Fruit fly (Drosophila melanogaster) whole organism, embryonic: Measurements from ENCODE around the gene Cog2.

ENCODE experiments used
- B-H2 ChIP-seq: fragments of 200-800 bp; sonication (Bioruptor generic); optimal IDR thresholded peaks from 2 replicates; lab custom pipeline; 2018; ENCODE audit warnings: missing biosample characterization, mild to moderate bottlenecking, missing genetic modification characterization
- CG10147 ChIP-seq: fragments of 200-800 bp; sonication (Bioruptor generic); optimal IDR thresholded peaks from 2 replicates; lab custom pipeline; 2019; ENCODE audit warnings: missing biosample characterization, mild to moderate bottlenecking, missing genetic modification characterization, moderate library complexity
- CG11093 ChIP-seq: fragments of 200-800 bp; sonication (Bioruptor generic); IDR thresholded peaks from 3 replicates; pipeline ENCODE4 v1.3.6; 2022; ENCODE audit warnings: missing biosample characterization, missing genetic modification characterization
- CG13287 ChIP-seq: fragments of 200-800 bp; sonication (Bioruptor generic); IDR thresholded peaks from 2 replicates; pipeline ENCODE4 v1.3.6; 2022; ENCODE audit warnings: missing biosample characterization, missing genetic modification characterization; ENCODE audit not compliant: partially characterized antibody
- CG13894 ChIP-seq: fragments of 200-800 bp; sonication (Bioruptor generic); optimal IDR thresholded peaks from 3 replicates; lab custom pipeline; 2018; ENCODE audit warnings: missing biosample characterization, mild to moderate bottlenecking, missing genetic modification characterization, moderate library complexity
- CG14710 ChIP-seq: fragments of 200-800 bp; sonication (Bioruptor generic); optimal IDR thresholded peaks from 3 replicates; lab custom pipeline; 2019; ENCODE audit warnings: missing biosample characterization, mild to moderate bottlenecking, missing genetic modification characterization, moderate library complexity
- CG1603 ChIP-seq: fragments of 200-800 bp; sonication (Bioruptor generic); optimal IDR thresholded peaks from 2 replicates; lab custom pipeline; 2019; ENCODE audit warnings: missing biosample characterization, mild to moderate bottlenecking, missing genetic modification characterization, moderate library complexity
- CG16813 ChIP-seq: fragments of 200-800 bp; sonication (Bioruptor generic); IDR thresholded peaks from 3 replicates; pipeline ENCODE4 v1.3.6; 2022; ENCODE audit warnings: missing biosample characterization, missing genetic modification characterization; ENCODE audit not compliant: partially characterized antibody
- CG17186 ChIP-seq: fragments of 200-800 bp; sonication (Bioruptor generic); optimal IDR thresholded peaks from 3 replicates; lab custom pipeline; 2017; ENCODE audit warnings: missing biosample characterization, missing genetic modification reagents, missing genetic modification characterization
- CG17328 ChIP-seq: fragments of 200-800 bp; sonication (Bioruptor generic); IDR thresholded peaks from 2 replicates; pipeline ENCODE4 v1.3.6; 2022; ENCODE audit warnings: missing biosample characterization, missing genetic modification characterization
- CG18599 ChIP-seq: fragments of 200-800 bp; sonication (Bioruptor generic); optimal IDR thresholded peaks from 3 replicates; lab custom pipeline; 2017; ENCODE audit warnings: missing biosample characterization, missing genetic modification characterization, mild to moderate bottlenecking, moderate library complexity, missing genetic modification reagents
- CG3163 ChIP-seq: fragments of 200-800 bp; sonication (Bioruptor generic); optimal IDR thresholded peaks from 3 replicates; lab custom pipeline; 2016; ENCODE audit warnings: missing biosample characterization, missing genetic modification characterization
- CG32532 ChIP-seq: fragments of 200-800 bp; sonication (Bioruptor generic); IDR thresholded peaks from 2 replicates; pipeline ENCODE4 v1.3.6; 2022; ENCODE audit warnings: missing biosample characterization, missing genetic modification characterization
- CG32767 ChIP-seq: fragments of 200-800 bp; sonication (Bioruptor generic); IDR thresholded peaks from 2 replicates; pipeline ENCODE4 v1.3.6; 2022; ENCODE audit warnings: missing biosample characterization, missing genetic modification characterization
- CG3995 ChIP-seq: fragments of 200-800 bp; sonication (Bioruptor generic); optimal IDR thresholded peaks from 3 replicates; lab custom pipeline; 2016; ENCODE audit warnings: missing biosample characterization, missing genetic modification characterization
- CG4282 ChIP-seq: fragments of 200-800 bp; sonication (Bioruptor generic); optimal IDR thresholded peaks from 2 replicates; lab custom pipeline; 2016; ENCODE audit warnings: missing biosample characterization, missing genetic modification characterization
- CG6654 ChIP-seq: fragments of 200-800 bp; sonication (Bioruptor generic); optimal IDR thresholded peaks from 2 replicates; lab custom pipeline; 2017; ENCODE audit warnings: missing biosample characterization, mild to moderate bottlenecking, missing genetic modification characterization
- CG6854 ChIP-seq: fragments of 200-800 bp; sonication (Bioruptor generic); optimal IDR thresholded peaks from 3 replicates; lab custom pipeline; 2017; ENCODE audit warnings: missing biosample characterization, mild to moderate bottlenecking, missing genetic modification characterization
- CG7556 ChIP-seq: fragments of 200-800 bp; sonication (Bioruptor generic); optimal IDR thresholded peaks from 2 replicates; lab custom pipeline; 2017; ENCODE audit warnings: missing biosample characterization, mild to moderate bottlenecking, missing genetic modification characterization
- CG8089 ChIP-seq: fragments of 200-800 bp; sonication (Bioruptor generic); optimal IDR thresholded peaks from 3 replicates; lab custom pipeline; 2016; ENCODE audit warnings: missing biosample characterization, missing genetic modification characterization
- Dip2 ChIP-seq: fragments of 200-800 bp; sonication (Bioruptor generic); IDR thresholded peaks from 2 replicates; pipeline ENCODE4 v1.3.6; 2022; ENCODE audit warnings: missing biosample characterization, missing genetic modification characterization
- Dip3 ChIP-seq: fragments of 200-800 bp; sonication (Bioruptor generic); optimal IDR thresholded peaks from 3 replicates; lab custom pipeline; 2016; ENCODE audit warnings: missing biosample characterization, missing genetic modification characterization
- HLH3B ChIP-seq: fragments of 200-800 bp; sonication (Bioruptor generic); IDR thresholded peaks from 2 replicates; pipeline ENCODE4 v1.3.6; 2022; ENCODE audit warnings: missing biosample characterization, missing genetic modification characterization
- Jarid2 ChIP-seq: fragments of 200-800 bp; sonication (Bioruptor generic); optimal IDR thresholded peaks from 3 replicates; lab custom pipeline; 2017; ENCODE audit warnings: mild to moderate bottlenecking, missing biosample characterization, missing genetic modification reagents, missing genetic modification characterization
- MBD-R2 ChIP-seq: fragments of 200-800 bp; sonication (Bioruptor generic); IDR thresholded peaks from 2 replicates; pipeline ENCODE4 v1.3.6; 2022; ENCODE audit warnings: missing biosample characterization, missing genetic modification characterization
- NFAT ChIP-seq: fragments of 200-800 bp; sonication (Bioruptor generic); IDR thresholded peaks from 2 replicates; pipeline ENCODE4 v1.3.6; 2022; ENCODE audit warnings: missing biosample characterization, missing genetic modification characterization
- Oli ChIP-seq: fragments of 200-800 bp; sonication (Bioruptor generic); optimal IDR thresholded peaks from 2 replicates; lab custom pipeline; 2018; ENCODE audit warnings: missing biosample characterization, mild to moderate bottlenecking, missing genetic modification characterization, moderate library complexity
- Taf1 ChIP-seq: fragments of 200-800 bp; sonication (Bioruptor generic); IDR thresholded peaks from 2 replicates; pipeline ENCODE4 v1.3.6; 2022; ENCODE audit warnings: missing biosample characterization, missing genetic modification characterization
- Xbp1 ChIP-seq: fragments of 200-800 bp; sonication (Bioruptor generic); optimal IDR thresholded peaks from 3 replicates; lab custom pipeline; 2016; ENCODE audit warnings: missing biosample characterization, mild to moderate bottlenecking, missing genetic modification characterization
- ato ChIP-seq: fragments of 200-800 bp; sonication (Bioruptor generic); IDR thresholded peaks from 2 replicates; pipeline ENCODE4 v1.3.6; 2022; ENCODE audit warnings: missing biosample characterization, missing genetic modification characterization; ENCODE audit not compliant: partially characterized antibody
- bab2 ChIP-seq: fragments of 200-800 bp; sonication (Bioruptor generic); optimal IDR thresholded peaks from 2 replicates; lab custom pipeline; 2016; ENCODE audit warnings: missing biosample characterization, missing genetic modification characterization
- cas ChIP-seq: fragments of 200-800 bp; sonication (Bioruptor generic); IDR thresholded peaks from 2 replicates; pipeline ENCODE4 v1.3.6; 2022; ENCODE audit warnings: missing biosample characterization, missing genetic modification characterization
- chm ChIP-seq: fragments of 200-800 bp; sonication (Bioruptor generic); IDR thresholded peaks from 2 replicates; pipeline ENCODE4 v1.3.6; 2022; ENCODE audit warnings: missing biosample characterization, missing genetic modification characterization
- dysf ChIP-seq: fragments of 200-800 bp; sonication (Bioruptor generic); IDR thresholded peaks from 3 replicates; pipeline ENCODE4 v1.3.6; 2022; ENCODE audit warnings: missing biosample characterization, missing genetic modification characterization
- fd64A ChIP-seq: fragments of 200-800 bp; sonication (Bioruptor generic); optimal IDR thresholded peaks from 3 replicates; lab custom pipeline; 2018; ENCODE audit warnings: missing biosample characterization, mild to moderate bottlenecking, missing genetic modification characterization
- gro ChIP-seq: fragments of 200-800 bp; sonication (Bioruptor generic); optimal IDR thresholded peaks from 2 replicates; lab custom pipeline; 2016; ENCODE audit warnings: missing biosample characterization, missing genetic modification characterization
- hbn ChIP-seq: fragments of 200-800 bp; sonication (Bioruptor generic); IDR thresholded peaks from 2 replicates; pipeline ENCODE4 v1.3.6; 2022; ENCODE audit warnings: missing biosample characterization, missing genetic modification characterization; ENCODE audit not compliant: partially characterized antibody
- hkb ChIP-seq, 2 experiments: fragments of 200-800 bp in 1 of 2; fragments of >200 bp in 1 of 2; sonication (Bioruptor generic) in 1 of 2; IDR thresholded peaks in 1 of 2; optimal IDR thresholded peaks in 1 of 2; 2 replicates each; pipeline versions ENCODE4 v1.3.6 to Lab custom; 2017 to 2022; ENCODE audit warnings: missing biosample characterization in 1 of 2, missing genetic modification characterization in 1 of 2
- knrl ChIP-seq: fragments of 200-800 bp; sonication (Bioruptor generic); IDR thresholded peaks from 3 replicates; pipeline ENCODE4 v1.3.6; 2022; ENCODE audit warnings: missing biosample characterization, missing genetic modification characterization; ENCODE audit not compliant: partially characterized antibody
- nerfin-1 ChIP-seq: fragments of 200-800 bp; sonication (Bioruptor generic); optimal IDR thresholded peaks from 3 replicates; lab custom pipeline; 2019; ENCODE audit warnings: missing biosample characterization, mild to moderate bottlenecking, missing genetic modification characterization, moderate library complexity
- nerfin-2 ChIP-seq: fragments of 200-800 bp; sonication (Bioruptor generic); IDR thresholded peaks from 2 replicates; pipeline ENCODE4 v1.3.6; 2022; ENCODE audit warnings: missing biosample characterization, missing genetic modification characterization; ENCODE audit not compliant: partially characterized antibody
- p53 ChIP-seq: fragments of 200-800 bp; sonication (Bioruptor generic); optimal IDR thresholded peaks from 2 replicates; lab custom pipeline; 2016; ENCODE audit warnings: missing biosample characterization, missing genetic modification characterization
- scrt ChIP-seq: fragments of 200-800 bp; sonication (Bioruptor generic); optimal IDR thresholded peaks from 2 replicates; lab custom pipeline; 2018; ENCODE audit warnings: missing biosample characterization, mild to moderate bottlenecking, missing genetic modification characterization, moderate library complexity
- so ChIP-seq: fragments of 200-800 bp; sonication (Bioruptor generic); IDR thresholded peaks from 3 replicates; pipeline ENCODE4 v1.3.6; 2022; ENCODE audit warnings: missing biosample characterization, missing genetic modification characterization
- tin ChIP-seq: fragments of 200-800 bp; sonication (Bioruptor generic); optimal IDR thresholded peaks from 3 replicates; lab custom pipeline; 2016; ENCODE audit warnings: missing biosample characterization, missing genetic modification characterization
- ttk ChIP-seq: fragments of 200-800 bp; sonication (Bioruptor generic); IDR thresholded peaks from 2 replicates; pipeline ENCODE4 v2.1.2; 2022; ENCODE audit warnings: missing biosample characterization, missing genetic modification characterization
- tx ChIP-seq: fragments of 200-800 bp; sonication (Bioruptor generic); optimal IDR thresholded peaks from 2 replicates; lab custom pipeline; 2016; ENCODE audit warnings: missing biosample characterization, missing genetic modification characterization
- unc-4 ChIP-seq: fragments of 200-800 bp; sonication (Bioruptor generic); IDR thresholded peaks from 2 replicates; pipeline ENCODE4 v1.3.6; 2022; ENCODE audit warnings: missing biosample characterization, missing genetic modification characterization; ENCODE audit not compliant: partially characterized antibody
- vvl ChIP-seq: fragments of 200-800 bp; sonication (Bioruptor generic); IDR thresholded peaks from 2 replicates; pipeline ENCODE4 v1.3.6; 2022; ENCODE audit warnings: missing biosample characterization, missing genetic modification characterization
- zfh2 ChIP-seq: fragments of 200-800 bp; sonication (Bioruptor generic); optimal IDR thresholded peaks from 2 replicates; lab custom pipeline; 2016; ENCODE audit warnings: missing biosample characterization, missing genetic modification characterization

Gene Cog2

dm6 chr3R:15371833-15372232 is 10.4 kb upstream of the Cog2 start, which contains the start of the genes Ccm3 and CG6136 (continued):
- TF ChIP-seq Taf1: 0 out of 2 replicates have a peak, but pooled peaks have one; percentile 8
- no peak for TF ChIP-seq CG6854
- TF ChIP-seq bab2 (GFP tag; lab: Kevin White, UChicago): peak; percentile 34
- peak; percentile 51 for TF ChIP-seq CG18599 (GFP tag; lab: Kevin White, UChicago)
- TF ChIP-seq Jarid2 (GFP tag; lab: Kevin White, UChicago): no peak
- peak; percentile 4 for TF ChIP-seq nerfin-1 (tag; lab: Kevin White, UChicago)
- TF ChIP-seq CG6654 (GFP tag; lab: Kevin White, UChicago): no peak
- TF ChIP-seq fd64A (GFP tag; lab: Kevin White, UChicago): no peak
- peak; percentile 62 for TF ChIP-seq CG32532 (GFP tag; lab: Robert Waterston, UW)
- peak; percentile 62 for TF ChIP-seq CG3995 (GFP tag; lab: Kevin White, UChicago)
- TF ChIP-seq p53 (GFP tag; lab: Kevin White, UChicago): peak; percentile 19
- TF ChIP-seq CG17186: peak; percentile 52
- peak; percentile 92 for TF ChIP-seq unc-4 (GFP tag; lab: Robert Waterston, UW)
- peak; percentile 88 for TF ChIP-seq CG16813 (GFP tag; lab: Robert Waterston, UW)
- no peak for TF ChIP-seq CG8089 (GFP tag; lab: Kevin White, UChicago)
- TF ChIP-seq hbn (GFP tag; lab: Robert Waterston, UW): peak; percentile 89
- peak; percentile 95 for TF ChIP-seq CG13287 (GFP tag; lab: Robert Waterston, UW)
- TF ChIP-seq Oli (tag; lab: Kevin White, UChicago): no peak
- TF ChIP-seq CG32767 (GFP tag; lab: Robert Waterston, UW): no peak
- TF ChIP-seq CG4282 (GFP tag; lab: Kevin White, UChicago): peak; percentile 46
- no peak for TF ChIP-seq Dip2 (GFP tag; lab: Robert Waterston, UW)
- TF ChIP-seq zfh2 (GFP tag; lab: Kevin White, UChicago): peak; percentile 48
- peak; percentile 88 for TF ChIP-seq nerfin-2
- peak; percentile 46 for TF ChIP-seq CG17328 (GFP tag; lab: Robert Waterston, UW)
- TF ChIP-seq ato: peak; percentile 95
- peak; percentile 49 for TF ChIP-seq CG3163 (GFP tag; lab: Kevin White, UChicago)
- TF ChIP-seq Dip3: peak; percentile 36
- peak; percentile 91 for TF ChIP-seq vvl (GFP tag; lab: Robert Waterston, UW)
- peak; percentile 48 for TF ChIP-seq CG10147 (GFP tag; lab: Kevin White, UChicago)
- TF ChIP-seq HLH3B: 0 out of 2 replicates have a peak, but pooled peaks have one; percentile 26
- TF ChIP-seq CG13894 (tag; lab: Kevin White, UChicago): peak; percentile 45
- peak; percentile 50 for TF ChIP-seq tx (GFP tag; lab: Kevin White, UChicago)
- TF ChIP-seq cas (GFP tag; lab: Robert Waterston, UW): no peak
- TF ChIP-seq NFAT (GFP tag; lab: Robert Waterston, UW): peak; percentile 61; the same call in 1 of the 2 replicates
- peak; percentile 38 for TF ChIP-seq CG14710 (tag; lab: Kevin White, UChicago)
- TF ChIP-seq CG7556 (GFP tag; lab: Kevin White, UChicago): no peak
- peak; percentile 43; the same call in 2 of the 3 replicates for TF ChIP-seq dysf (GFP tag; lab: Robert Waterston, UW)
- TF ChIP-seq MBD-R2 (GFP tag; lab: Robert Waterston, UW): peak; percentile 97
- TF ChIP-seq CG1603 (tag; lab: Kevin White, UChicago): peak; percentile 68
- TF ChIP-seq ttk (GFP tag; lab: Robert Waterston, UW): no peak
- TF ChIP-seq so (GFP tag; lab: Robert Waterston, UW): no peak
- no peak for TF ChIP-seq scrt (GFP tag; lab: Kevin White, UChicago)
- TF ChIP-seq knrl (GFP tag; lab: Robert Waterston, UW): peak; percentile 89
- TF ChIP-seq chm (GFP tag; lab: Robert Waterston, UW): peak; percentile 54; the same call in 1 of the 2 replicates
- no peak for TF ChIP-seq CG11093 (GFP tag; lab: Robert Waterston, UW)
- TF ChIP-seq B-H2 (GFP tag; lab: Kevin White, UChicago): peak; percentile 68
- peak; percentile 43 for TF ChIP-seq Xbp1
- TF ChIP-seq hkb (optimal IDR thresholded peaks at IDR 0.05; lab: Kevin White, UChicago): no peak
- 0 out of 2 replicates have a peak, but pooled peaks have one; percentile 41 for TF ChIP-seq hkb (GFP tag; IDR thresholded peaks at IDR 0.05; lab: Robert Waterston, UW)
- peak; percentile 78 for TF ChIP-seq gro (GFP tag; lab: Kevin White, UChicago)
- peak; percentile 7 for TF ChIP-seq tin (GFP tag; lab: Kevin White, UChicago)
